Fruit fly (Drosophila melanogaster): ENCODE measurements around the gene Acbp4.

- TF ChIP-seq CkIIα-i1 (GFP tag; IDR thresholded peaks at IDR 0.05) (no peak), klu (GFP tag; IDR thresholded peaks at IDR 0.05) (no peak), CG16813 (GFP tag; IDR thresholded peaks at IDR 0.05; ENCODE audit: partially characterized antibody) (no peak), CG3163 (GFP tag; optimal IDR thresholded peaks at IDR 0.05) (no peak), Gsc (GFP tag; IDR thresholded peaks at IDR 0.05) (no peak), CG10431 (GFP tag; optimal IDR thresholded peaks at IDR 0.05) (no peak)
Measured at dm6 chr3L:7105693-7106092, 22.4 kb downstream of the Acbp4 start.

Measured in whole organism, embryonic.